Worm (Caenorhabditis elegans) whole organism, L4 larva: ENCODE measurements around the gene C16B8.3.
A peak's percentile ranks its signal among the peaks of the same experiment; 100 is the strongest.

Source experiments
- F26F4.8 ChIP-seq: fragments of 200-800 bp; sonication (Bioruptor generic); conservative IDR thresholded peaks from 2 replicates; pipeline ENCODE4 v1.3.6; 2022; ENCODE audit warnings: missing genetic modification characterization, missing compliant biosample characterization
- F49E8.2 ChIP-seq: sonication (generic microtip); optimal IDR thresholded peaks from 2 replicates; lab custom pipeline; 2016; ENCODE audit warnings: missing compliant biosample characterization, mild to moderate bottlenecking, missing genetic modification characterization, borderline replicate concordance
- Y105C5A.15 ChIP-seq: fragments of 200-800 bp; sonication (Bioruptor generic); IDR thresholded peaks from 2 replicates; pipeline ENCODE4 v1.3.6; 2022; ENCODE audit warnings: missing genetic modification characterization, missing compliant biosample characterization
- aha-1 ChIP-seq: fragments of 150-350 bp; peaks from one replicate; lab custom pipeline; 2014; ENCODE audit warnings: missing biosample characterization, missing genetic modification characterization
- aly-2 ChIP-seq: sonication (generic microtip); optimal IDR thresholded peaks from 2 replicates; lab custom pipeline; 2018; ENCODE audit warnings: missing biosample characterization, missing genetic modification characterization
- ceh-62 ChIP-seq: sonication (generic microtip); optimal IDR thresholded peaks from 2 replicates; lab custom pipeline; 2017; ENCODE audit warnings: missing biosample characterization, missing genetic modification characterization
- ces-1 ChIP-seq: fragments of 150-350 bp; sonication (generic microtip); optimal IDR thresholded peaks from 4 replicates; lab custom pipeline; 2014; ENCODE audit warnings: missing biosample characterization, missing genetic modification reagents, missing genetic modification characterization
- dmd-9 ChIP-seq: fragments of 200-800 bp; sonication (Bioruptor generic); IDR thresholded peaks from 2 replicates; pipeline ENCODE4 v1.3.6; 2022; ENCODE audit warnings: missing genetic modification reagents, missing genetic modification characterization, missing compliant biosample characterization
- dve-1 ChIP-seq: sonication (generic microtip); optimal IDR thresholded peaks from 2 replicates; lab custom pipeline; 2017; ENCODE audit warnings: antibody characterized with exemption, mild to moderate bottlenecking, missing genetic modification characterization, missing compliant biosample characterization; ENCODE audit not compliant: insufficient read depth
- egl-27 ChIP-seq: sonication (generic microtip); optimal IDR thresholded peaks from 3 replicates; lab custom pipeline; 2017; ENCODE audit warnings: missing biosample characterization, missing genetic modification reagents, missing genetic modification characterization
- fkh-10 ChIP-seq: fragments of 150-350 bp; optimal IDR thresholded peaks from 2 replicates; lab custom pipeline; 2014; ENCODE audit warnings: missing biosample characterization, missing genetic modification reagents, missing genetic modification characterization
- lin-29 ChIP-seq: fragments of 200-800 bp; sonication (Bioruptor generic); IDR thresholded peaks from 2 replicates; pipeline ENCODE4 v1.3.6; 2022; ENCODE audit warnings: missing genetic modification reagents, missing genetic modification characterization, missing compliant biosample characterization
- lsy-2 ChIP-seq, 2 experiments: fragments of 150-350 bp in 1 of 2; sonication (generic microtip) in 1 of 2; optimal IDR thresholded peaks; 2 replicates each; lab custom pipeline; 2014 to 2017; ENCODE audit warnings: missing biosample characterization in 2 of 2, missing genetic modification characterization in 2 of 2
- madf-5 ChIP-seq, 2 experiments: fragments of 200-800 bp; sonication (Bioruptor generic); IDR thresholded peaks; 2 replicates each; pipeline ENCODE4 v1.3.6; 2022; ENCODE audit warnings: missing compliant biosample characterization in 2 of 2, missing genetic modification characterization in 2 of 2
- mep-1 ChIP-seq: fragments of 150-350 bp; sonication (generic microtip); optimal IDR thresholded peaks from 3 replicates; lab custom pipeline; 2014; ENCODE audit warnings: missing biosample characterization, missing genetic modification characterization
- mes-2 ChIP-seq: sonication (generic microtip); optimal IDR thresholded peaks from 2 replicates; lab custom pipeline; 2016; ENCODE audit warnings: missing genotype, mild to moderate bottlenecking, missing genetic modification characterization, missing compliant biosample characterization; ENCODE audit not compliant: poor library complexity, severe bottlenecking
- nhr-10 ChIP-seq: fragments of 150-350 bp; optimal IDR thresholded peaks from 2 replicates; lab custom pipeline; 2014; ENCODE audit warnings: missing biosample characterization, missing genetic modification characterization
- nhr-237 ChIP-seq: sonication (generic microtip); optimal IDR thresholded peaks from 2 replicates; lab custom pipeline; 2017; ENCODE audit warnings: missing biosample characterization, missing genetic modification characterization
- nhr-48 ChIP-seq: sonication (generic microtip); optimal IDR thresholded peaks from 2 replicates; lab custom pipeline; 2016; ENCODE audit warnings: mild to moderate bottlenecking, missing genetic modification characterization, missing compliant biosample characterization
- pha-4 ChIP-seq, 2 experiments: fragments of 150-350 bp in 1 of 2; fragments of 200-800 bp in 1 of 2; sonication (Bioruptor generic) in 1 of 2; IDR thresholded peaks in 1 of 2; optimal IDR thresholded peaks in 1 of 2; 2 replicates each; pipeline versions ENCODE4 v1.3.6 to Lab custom; 2014 to 2022; ENCODE audit warnings: missing genetic modification characterization in 2 of 2, missing genetic modification reagents in 2 of 2, missing biosample characterization in 1 of 2, missing compliant biosample characterization in 1 of 2
- sdz-12 ChIP-seq: fragments of 200-800 bp; sonication (Bioruptor generic); optimal IDR thresholded peaks from 2 replicates; lab custom pipeline; 2018; ENCODE audit warnings: mild to moderate bottlenecking, missing genetic modification characterization, missing compliant biosample characterization
- spr-1 ChIP-seq: sonication (generic microtip); optimal IDR thresholded peaks from 2 replicates; lab custom pipeline; 2016; ENCODE audit warnings: mild to moderate bottlenecking, missing genetic modification characterization, missing compliant biosample characterization
- spr-3 ChIP-seq: fragments of 200-800 bp; sonication (Bioruptor generic); optimal IDR thresholded peaks from 2 replicates; lab custom pipeline; 2018; ENCODE audit warnings: mild to moderate bottlenecking, missing genetic modification characterization, missing compliant biosample characterization
- tra-1 ChIP-seq: fragments of 200-800 bp; sonication (Bioruptor generic); IDR thresholded peaks from 2 replicates; pipeline ENCODE4 v1.3.6; 2022; ENCODE audit warnings: missing genetic modification reagents, missing genetic modification characterization, missing compliant biosample characterization
- unc-62 ChIP-seq, 3 experiments: fragments of 150-350 bp in 1 of 3; sonication (generic microtip); optimal IDR thresholded peaks in 2 of 3; peaks in 1 of 3; 1 replicate in 1 of 3; 2 replicates in 2 of 3; lab custom pipeline; 2014 to 2017; ENCODE audit warnings: missing biosample characterization in 3 of 3, missing genetic modification characterization in 3 of 3, missing genetic modification reagents in 3 of 3, missing genotype in 1 of 3
- zfp-2 ChIP-seq: sonication (generic microtip); optimal IDR thresholded peaks from 2 replicates; lab custom pipeline; 2016; ENCODE audit warnings: mild to moderate bottlenecking, missing genetic modification characterization, missing compliant biosample characterization
- ztf-11 ChIP-seq: fragments of 150-350 bp; optimal IDR thresholded peaks from 2 replicates; lab custom pipeline; 2014; ENCODE audit warnings: missing biosample characterization, missing genetic modification characterization

C16B8.3 gene

DNA sequence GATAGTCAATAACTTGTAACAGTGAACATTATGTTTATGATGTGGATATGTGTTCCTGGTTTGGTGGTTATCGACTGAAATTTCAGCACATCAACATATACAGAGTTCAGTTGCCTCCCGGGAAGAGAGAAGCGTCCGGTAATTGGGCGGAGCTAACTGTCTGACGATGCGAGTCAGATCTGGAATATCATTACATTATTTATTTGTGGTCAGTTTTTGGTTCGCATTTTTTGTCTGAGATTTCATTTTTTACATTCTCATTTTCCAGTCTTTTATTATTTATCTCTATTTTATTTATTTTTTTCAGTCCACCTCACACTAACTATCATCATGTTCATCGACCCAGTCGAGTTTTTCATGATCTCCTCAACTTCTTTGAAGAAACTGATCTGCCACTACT is 42.7 kb downstream of the C16B8.3 start, which contains the start of gene T22B2.1:
T22B2.1 (plus strand) TSS at position 301 of the 400 bp plus-strand sequence.
- TF ChIP-seq tra-1 (GFP tag; lab: Robert Waterston, UW) (no peak), aha-1 (peak; percentile 74)

DNA sequence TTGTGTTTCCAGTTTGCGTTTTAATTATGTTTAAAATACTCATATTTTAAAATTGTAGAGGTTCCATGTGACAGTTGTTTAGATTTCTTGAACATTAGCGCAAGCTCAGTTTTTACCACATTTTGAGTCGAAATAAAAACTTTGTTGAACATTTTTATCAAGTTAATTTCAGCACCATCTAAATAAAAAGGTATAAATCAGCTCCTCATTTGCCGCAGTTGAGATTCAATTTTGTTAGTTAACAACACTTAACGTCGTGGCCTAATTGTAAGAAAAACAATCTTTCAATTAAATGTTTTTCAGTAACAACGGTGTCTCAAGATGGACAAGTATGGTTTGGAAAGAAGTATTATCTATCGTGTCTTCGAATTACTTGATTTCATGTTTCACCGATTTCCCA is 47.7 kb downstream of the C16B8.3 start:
- peak in 1 of 2 experiments; percentile 90 for TF ChIP-seq unc-62 (GFP tag; optimal IDR thresholded peaks at IDR 0.05 in 1 of 2; lab: Kevin White, UChicago)
- no peak for TF ChIP-seq unc-62 (tag; optimal IDR thresholded peaks at IDR 0.05; lab: Kevin White, UChicago)
- no peak for TF ChIP-seq spr-1 (tag; lab: Kevin White, UChicago)
- no peak for TF ChIP-seq sdz-12 (GFP tag; lab: Kevin White, UChicago)
- no peak for TF ChIP-seq lsy-2 (tag; optimal IDR thresholded peaks at IDR 0.05; lab: Kevin White, UChicago)
- TF ChIP-seq fkh-10 (GFP tag; lab: Kevin White, UChicago) = no peak
- no peak for TF ChIP-seq dve-1 (tag; lab: Kevin White, UChicago)
- TF ChIP-seq aha-1 = peak; percentile 88
- no peak for TF ChIP-seq nhr-10 (tag; lab: Kevin White, UChicago)
- TF ChIP-seq lin-29 (GFP tag; lab: Robert Waterston, UW) = no peak

- no peak for TF ChIP-seq pha-4 (GFP tag; IDR thresholded peaks at IDR 0.05; lab: Robert Waterston, UW)
- no peak for TF ChIP-seq pha-4 (tag; optimal IDR thresholded peaks at IDR 0.05; lab: Kevin White, UChicago)
- TF ChIP-seq mes-2 (tag; lab: Kevin White, UChicago) = no peak
- no peak for TF ChIP-seq ceh-62 (tag; lab: Kevin White, UChicago)
- TF ChIP-seq nhr-237 (tag; lab: Kevin White, UChicago) = no peak
- no peak for TF ChIP-seq egl-27 (tag; lab: Kevin White, UChicago)
- no peak for TF ChIP-seq spr-3 (GFP tag; lab: Kevin White, UChicago)
- no peak for TF ChIP-seq aly-2 (tag; lab: Kevin White, UChicago)
- TF ChIP-seq Y105C5A.15 (GFP tag; lab: Robert Waterston, UW) = no peak
- no peak for TF ChIP-seq F26F4.8 (GFP tag; lab: Robert Waterston, UW)
- no peak for TF ChIP-seq ces-1 (GFP tag; lab: Kevin White, UChicago)
- TF ChIP-seq madf-5 (GFP tag; IDR thresholded peaks at IDR 0.05; lab: Robert Waterston, UW) = no peak
- no peak for TF ChIP-seq nhr-48 (tag; lab: Kevin White, UChicago)
Observed at ce11 chrX:3920101-3920500, 48.3 kb downstream of the C16B8.3 start, which contains the start of gene T22B2.2. Gene T22B2.2 (plus strand): TSS chrX:3920401.

DNA sequence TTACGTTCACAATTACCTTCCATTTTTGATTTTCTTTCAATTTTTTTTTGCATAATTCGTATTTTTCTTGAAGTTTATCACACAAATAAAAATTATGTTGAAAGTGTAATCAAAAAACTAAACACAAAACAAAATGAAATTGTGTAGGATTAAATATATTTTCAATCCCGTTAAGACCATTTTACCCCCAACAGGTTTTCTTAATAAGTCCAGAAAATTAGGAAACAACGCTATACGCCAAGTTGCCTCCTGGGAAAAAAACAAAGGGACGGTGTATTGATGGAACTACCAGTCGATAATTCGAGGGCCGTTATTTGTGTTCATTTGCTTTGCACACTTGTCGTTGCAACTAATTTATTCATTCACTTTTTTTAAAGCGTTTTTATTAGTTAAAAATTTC is 48.7 kb downstream of the C16B8.3 start:
- TF ChIP-seq ztf-11 (tag; lab: Kevin White, UChicago) = no peak
- peak; percentile 94 for TF ChIP-seq aha-1

- no peak for TF ChIP-seq mep-1 (tag; lab: Kevin White, UChicago)
- TF ChIP-seq dmd-9 (GFP tag; lab: Robert Waterston, UW) = no peak
- TF ChIP-seq unc-62 (GFP tag; optimal IDR thresholded peaks at IDR 0.05 in 1 of 2; lab: Kevin White, UChicago) = peak in 1 of 2 experiments; percentile 64
- no peak for TF ChIP-seq unc-62 (tag; optimal IDR thresholded peaks at IDR 0.05; lab: Kevin White, UChicago)
- TF ChIP-seq spr-3 (GFP tag; lab: Kevin White, UChicago) = no peak
- no peak for TF ChIP-seq ztf-11 (tag; lab: Kevin White, UChicago)
- no peak for TF ChIP-seq zfp-2 (tag; lab: Kevin White, UChicago)
- no peak for TF ChIP-seq F49E8.2 (tag; lab: Kevin White, UChicago)
- TF ChIP-seq, all 104 proteins: peak for 1
Observed at ce11 chrX:3918182-3918581, 50.3 kb downstream of the C16B8.3 start.
